Worm (Caenorhabditis elegans): ENCODE data around the gene F16G10.7.

F16G10.7 gene

DNA sequence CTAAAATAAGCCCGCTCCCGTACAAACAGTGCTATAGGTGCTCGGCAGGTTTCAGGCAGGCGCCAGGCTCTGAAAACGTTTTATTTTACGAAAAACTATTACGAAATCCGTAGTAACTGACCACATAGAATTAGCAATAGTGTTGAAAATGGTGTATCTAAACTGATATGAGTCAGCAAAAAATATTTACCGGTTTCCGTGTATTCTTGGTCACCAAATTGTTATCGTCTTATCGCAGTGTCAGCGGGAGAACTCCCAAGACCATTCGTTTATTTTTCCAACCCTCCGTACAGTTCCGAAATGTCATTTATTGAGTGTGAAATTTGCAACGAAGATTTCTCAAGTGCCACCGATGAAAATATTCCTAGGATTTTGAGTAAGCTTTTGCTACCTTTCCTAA, 47.9 kb downstream of the F16G10.7 start, which contains the start of gene F43C11.8:
TSS of gene F43C11.8 (plus strand) at position 301 of the 400 bp plus-strand sequence.
- no peak for TF ChIP-seq aly-1 (tag; optimal IDR thresholded peaks at IDR 0.05)
- TF ChIP-seq B0310.2 (tag; optimal IDR thresholded peaks at IDR 0.05): no peak
- no peak for TF ChIP-seq sea-1 (GFP tag; conservative IDR thresholded peaks at IDR 0.05)
- TF ChIP-seq hnd-1 (tag; optimal IDR thresholded peaks at IDR 0.05): no peak
- TF ChIP-seq scrt-1 (GFP tag; IDR thresholded peaks at IDR 0.05): no peak
- no peak for TF ChIP-seq ets-7 (tag; optimal IDR thresholded peaks at IDR 0.05)
- TF ChIP-seq flt-1 (GFP tag; IDR thresholded peaks at IDR 0.05): no peak
- TF ChIP-seq tbx-11 (GFP tag; IDR thresholded peaks at IDR 0.05): no peak
- TF ChIP-seq ceh-13 (GFP tag; optimal IDR thresholded peaks at IDR 0.05): no peak
- TF ChIP-seq hmg-4 (GFP tag; optimal IDR thresholded peaks at IDR 0.05): no peak
- TF ChIP-seq F13C5.2 (tag; optimal IDR thresholded peaks at IDR 0.05): no peak
- TF ChIP-seq ama-1 (optimal IDR thresholded peaks at IDR 0.05): no peak
- no peak for TF ChIP-seq tbx-37 (GFP tag; conservative IDR thresholded peaks at IDR 0.05)

DNA sequence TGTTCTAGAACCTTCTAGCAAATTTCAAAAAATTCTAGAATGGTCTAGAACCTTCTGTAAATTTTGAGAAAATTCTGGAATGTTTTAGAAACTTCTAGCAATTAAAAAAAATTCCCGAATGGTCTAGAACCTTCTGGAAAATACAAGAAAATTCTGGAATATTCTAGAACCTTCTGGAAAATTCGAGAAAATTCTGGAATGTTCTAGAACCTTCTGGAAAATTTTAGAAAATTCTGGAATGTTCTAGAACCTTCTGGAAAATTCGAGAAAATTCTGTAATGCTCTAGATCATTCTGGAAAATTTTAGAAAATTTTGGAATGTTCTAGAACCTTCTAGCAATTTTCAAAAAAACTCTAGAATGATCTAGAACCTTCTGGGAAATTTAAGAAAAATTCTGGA, 49.6 kb downstream of the F16G10.7 start:
- TF ChIP-seq hnd-1 (tag; optimal IDR thresholded peaks at IDR 0.05) (no peak), B0310.2 (tag; optimal IDR thresholded peaks at IDR 0.05) (no peak), hmbx-1 (tag; optimal IDR thresholded peaks at IDR 0.05) (no peak), aly-1 (tag; optimal IDR thresholded peaks at IDR 0.05) (no peak), ets-7 (tag; optimal IDR thresholded peaks at IDR 0.05) (no peak), F13C5.2 (tag; optimal IDR thresholded peaks at IDR 0.05) (no peak), tra-4 (tag; optimal IDR thresholded peaks at IDR 0.05) (no peak), tbx-11 (GFP tag; IDR thresholded peaks at IDR 0.05) (no peak), hmg-4 (GFP tag; optimal IDR thresholded peaks at IDR 0.05) (no peak), tbx-37 (GFP tag; conservative IDR thresholded peaks at IDR 0.05) (no peak), ama-1 (optimal IDR thresholded peaks at IDR 0.05) (no peak), pes-1 (GFP tag; IDR thresholded peaks at IDR 0.05) (no peak), ceh-36 (tag; optimal IDR thresholded peaks at IDR 0.05) (no peak), scrt-1 (GFP tag; IDR thresholded peaks at IDR 0.05) (no peak), sea-1 (GFP tag; conservative IDR thresholded peaks at IDR 0.05) (no peak), ceh-13 (GFP tag; optimal IDR thresholded peaks at IDR 0.05) (no peak), flt-1 (GFP tag; IDR thresholded peaks at IDR 0.05) (no peak)

Data from whole organism, early embryonic.